Worm (Caenorhabditis elegans) whole organism, young adult: ENCODE results near the gene hadb-1.

ENCODE experiments used
- B0019.2 ChIP-seq: fragments of 200-800 bp; sonication (Bioruptor generic); conservative IDR thresholded peaks from 2 replicates; pipeline ENCODE4 v1.3.6; 2022; ENCODE audit warnings: missing genetic modification reagents, missing genetic modification characterization, missing compliant biosample characterization
- B0035.1 ChIP-seq: sonication (generic microtip); optimal IDR thresholded peaks from 2 replicates; lab custom pipeline; 2016; ENCODE audit warnings: missing genetic modification characterization, mild to moderate bottlenecking, missing compliant biosample characterization, missing genotype, missing genetic modification reagents
- C06A6.2 ChIP-seq: fragments of 200-800 bp; sonication (Bioruptor generic); conservative IDR thresholded peaks from 2 replicates; pipeline ENCODE4 v1.3.6; 2022; ENCODE audit warnings: missing genetic modification characterization, missing compliant biosample characterization
- D2030.7 ChIP-seq: fragments of 200-800 bp; sonication (Bioruptor generic); IDR thresholded peaks from 2 replicates; pipeline ENCODE4 v1.3.6; 2022; ENCODE audit warnings: missing genetic modification reagents, missing genetic modification characterization, missing compliant biosample characterization
- F23B12.7 ChIP-seq: sonication (generic microtip); optimal IDR thresholded peaks from 2 replicates; lab custom pipeline; 2017; ENCODE audit warnings: missing genetic modification characterization, mild to moderate bottlenecking, missing compliant biosample characterization, antibody characterized with exemption, moderate library complexity; ENCODE audit not compliant: insufficient read depth
- F37B4.10 ChIP-seq: fragments of 200-800 bp; sonication (Bioruptor generic); IDR thresholded peaks from 2 replicates; pipeline ENCODE4 v1.3.6; 2022; ENCODE audit warnings: missing genetic modification characterization, missing compliant biosample characterization
- F57A8.1 ChIP-seq: fragments of 200-800 bp; sonication (Bioruptor generic); optimal IDR thresholded peaks from 2 replicates; lab custom pipeline; 2018; ENCODE audit warnings: mild to moderate bottlenecking, missing genetic modification characterization, moderate library complexity, missing compliant biosample characterization
- K11D2.4 ChIP-seq: fragments of 200-800 bp; sonication (Bioruptor generic); IDR thresholded peaks from 2 replicates; pipeline ENCODE4 v1.3.6; 2022; ENCODE audit warnings: missing genetic modification reagents, missing genetic modification characterization, missing compliant biosample characterization
- Y53G8AR.9 ChIP-seq: fragments of 200-800 bp; sonication (Bioruptor generic); conservative IDR thresholded peaks from 2 replicates; pipeline ENCODE4 v1.3.6; 2022; ENCODE audit warnings: missing genetic modification reagents, missing genetic modification characterization, missing compliant biosample characterization
- Y67H2A.10 ChIP-seq: fragments of 200-800 bp; sonication (Bioruptor generic); conservative IDR thresholded peaks from 2 replicates; pipeline ENCODE4 v1.3.6; 2022; ENCODE audit warnings: missing genetic modification reagents, missing genetic modification characterization, missing compliant biosample characterization
- aptf-2 ChIP-seq: fragments of 200-800 bp; sonication (Bioruptor generic); conservative IDR thresholded peaks from 2 replicates; pipeline ENCODE4 v1.3.6; 2022; ENCODE audit warnings: missing genetic modification reagents, missing genetic modification characterization, missing compliant biosample characterization
- atf-7 ChIP-seq: sonication (generic microtip); optimal IDR thresholded peaks from 2 replicates; lab custom pipeline; 2017; ENCODE audit warnings: mild to moderate bottlenecking, missing genetic modification characterization, missing compliant biosample characterization
- attf-6 ChIP-seq: fragments of 200-800 bp; sonication (Bioruptor generic); IDR thresholded peaks from 2 replicates; pipeline ENCODE4 v1.3.6; 2022; ENCODE audit warnings: missing genetic modification reagents, missing genetic modification characterization, missing compliant biosample characterization
- bed-2 ChIP-seq: fragments of 200-800 bp; sonication (Bioruptor generic); IDR thresholded peaks from 2 replicates; pipeline ENCODE4 v1.3.6; 2022; ENCODE audit warnings: missing genetic modification reagents, missing genetic modification characterization, missing compliant biosample characterization
- ccch-3 ChIP-seq: fragments of 200-800 bp; sonication (Bioruptor generic); optimal IDR thresholded peaks from 2 replicates; lab custom pipeline; 2018; ENCODE audit warnings: mild to moderate bottlenecking, missing genetic modification characterization, missing compliant biosample characterization
- ceh-100 ChIP-seq: fragments of 200-800 bp; sonication (Bioruptor generic); IDR thresholded peaks from 2 replicates; pipeline ENCODE4 v1.3.6; 2022; ENCODE audit warnings: missing genetic modification reagents, missing genetic modification characterization, missing compliant biosample characterization
- ceh-58 ChIP-seq: fragments of 200-800 bp; sonication (Bioruptor generic); IDR thresholded peaks from 2 replicates; pipeline ENCODE4 v1.3.6; 2022; ENCODE audit warnings: missing genetic modification characterization, missing compliant biosample characterization
- die-1 ChIP-seq: sonication (generic microtip); optimal IDR thresholded peaks from 2 replicates; lab custom pipeline; 2016; ENCODE audit warnings: missing genotype, mild to moderate bottlenecking, missing genetic modification characterization, missing compliant biosample characterization
- dpff-1 ChIP-seq: sonication (generic microtip); optimal IDR thresholded peaks from 2 replicates; lab custom pipeline; 2017; ENCODE audit warnings: mild to moderate bottlenecking, missing genetic modification characterization, missing compliant biosample characterization
- efl-1 ChIP-seq: fragments of 150-350 bp; optimal IDR thresholded peaks from 2 replicates; lab custom pipeline; 2014; ENCODE audit warnings: missing biosample characterization, missing genetic modification reagents, missing genetic modification characterization
- egl-18 ChIP-seq: fragments of 200-800 bp; sonication (Bioruptor generic); IDR thresholded peaks from 2 replicates; pipeline ENCODE4 v1.3.6; 2022; ENCODE audit warnings: missing genetic modification reagents, missing genetic modification characterization, missing compliant biosample characterization
- egl-44 ChIP-seq: fragments of 200-800 bp; sonication (Bioruptor generic); IDR thresholded peaks from 2 replicates; pipeline ENCODE4 v1.3.6; 2022; ENCODE audit warnings: missing genetic modification reagents, missing genetic modification characterization, missing compliant biosample characterization
- ets-4 ChIP-seq: fragments of 200-800 bp; sonication (Bioruptor generic); optimal IDR thresholded peaks from 2 replicates; lab custom pipeline; 2018; ENCODE audit warnings: mild to moderate bottlenecking, missing genetic modification characterization, missing compliant biosample characterization
- hlh-26 ChIP-seq: fragments of 200-800 bp; sonication (Bioruptor generic); conservative IDR thresholded peaks from 2 replicates; pipeline ENCODE4 v1.3.6; 2022; ENCODE audit warnings: missing genetic modification reagents, missing genetic modification characterization, missing compliant biosample characterization
- hmg-1.2 ChIP-seq: fragments of 200-800 bp; sonication (Bioruptor generic); IDR thresholded peaks from 2 replicates; pipeline ENCODE4 v1.3.6; 2022; ENCODE audit warnings: missing genetic modification reagents, missing genetic modification characterization, missing compliant biosample characterization
- hmg-20 ChIP-seq: fragments of 200-800 bp; sonication (Bioruptor generic); IDR thresholded peaks from 2 replicates; pipeline ENCODE4 v1.3.6; 2022; ENCODE audit warnings: missing genetic modification reagents, missing genetic modification characterization, missing compliant biosample characterization
- hrde-1 ChIP-seq: sonication (generic microtip); optimal IDR thresholded peaks from 2 replicates; lab custom pipeline; 2016; ENCODE audit warnings: missing genetic modification characterization, mild to moderate bottlenecking, missing compliant biosample characterization, moderate library complexity, missing genotype, missing genetic modification reagents, borderline replicate concordance
- let-526 ChIP-seq: fragments of 200-800 bp; sonication (Bioruptor generic); IDR thresholded peaks from 2 replicates; pipeline ENCODE4 v1.3.6; 2022; ENCODE audit warnings: missing genetic modification reagents, missing genetic modification characterization, missing compliant biosample characterization
- lin-40 ChIP-seq: sonication (generic microtip); optimal IDR thresholded peaks from 2 replicates; lab custom pipeline; 2016; ENCODE audit warnings: missing genetic modification characterization, mild to moderate bottlenecking, missing compliant biosample characterization, missing genotype, missing genetic modification reagents
- lir-1 ChIP-seq: fragments of 200-800 bp; sonication (Bioruptor generic); conservative IDR thresholded peaks from 2 replicates; pipeline ENCODE4 v1.3.6; 2022; ENCODE audit warnings: missing genetic modification reagents, missing genetic modification characterization, missing compliant biosample characterization
- lsy-27 ChIP-seq: sonication (generic microtip); optimal IDR thresholded peaks from 2 replicates; lab custom pipeline; 2017; ENCODE audit warnings: missing genetic modification characterization, mild to moderate bottlenecking, missing compliant biosample characterization, antibody characterized with exemption, missing genotype, borderline replicate concordance; ENCODE audit not compliant: insufficient read depth
- madf-10 ChIP-seq: sonication (generic microtip); optimal IDR thresholded peaks from 2 replicates; lab custom pipeline; 2016; ENCODE audit warnings: mild to moderate bottlenecking, missing genetic modification characterization, missing compliant biosample characterization
- madf-8 ChIP-seq: fragments of 200-800 bp; sonication (Bioruptor generic); conservative IDR thresholded peaks from 2 replicates; pipeline ENCODE4 v1.3.6; 2022; ENCODE audit warnings: missing genetic modification reagents, missing genetic modification characterization, missing compliant biosample characterization
- nfya-2 ChIP-seq: fragments of 200-800 bp; sonication (Bioruptor generic); IDR thresholded peaks from 2 replicates; pipeline ENCODE4 v1.3.6; 2022; ENCODE audit warnings: missing genetic modification reagents, missing genetic modification characterization, missing compliant biosample characterization
- nhr-80 ChIP-seq: sonication (generic microtip); optimal IDR thresholded peaks from 2 replicates; lab custom pipeline; 2016; ENCODE audit warnings: missing genetic modification characterization, missing compliant biosample characterization
- nhr-90 ChIP-seq: sonication (generic microtip); optimal IDR thresholded peaks from 2 replicates; lab custom pipeline; 2016; ENCODE audit warnings: missing genotype, mild to moderate bottlenecking, missing genetic modification characterization, missing compliant biosample characterization
- pbrm-1 ChIP-seq: fragments of 200-800 bp; sonication (Bioruptor generic); IDR thresholded peaks from 2 replicates; pipeline ENCODE4 v1.3.6; 2022; ENCODE audit warnings: missing genetic modification reagents, missing genetic modification characterization, missing compliant biosample characterization
- pha-4 ChIP-seq: fragments of 150-350 bp; sonication (generic microtip); optimal IDR thresholded peaks from 2 replicates; lab custom pipeline; 2014; ENCODE audit warnings: missing biosample characterization, missing genetic modification reagents, missing genetic modification characterization
- rcor-1 ChIP-seq: fragments of 200-800 bp; sonication (Bioruptor generic); IDR thresholded peaks from 2 replicates; pipeline ENCODE4 v1.3.6; 2022; ENCODE audit warnings: missing genetic modification reagents, missing genetic modification characterization, missing compliant biosample characterization
- rec-8 ChIP-seq, 2 experiments: sonication (generic microtip); optimal IDR thresholded peaks; 2 replicates each; lab custom pipeline; 2016; ENCODE audit warnings: mild to moderate bottlenecking in 2 of 2, missing genetic modification characterization in 2 of 2, missing genetic modification reagents in 2 of 2, missing genotype in 2 of 2, missing biosample characterization in 1 of 2, missing compliant biosample characterization in 1 of 2, moderate library complexity in 1 of 2
- rpc-1 ChIP-seq, 2 experiments: fragments of 150-350 bp in 1 of 2; sonication (generic microtip) in 1 of 2; optimal IDR thresholded peaks; 2 replicates each; lab custom pipeline; 2014 to 2018; ENCODE audit warnings: missing biosample characterization in 1 of 2, missing genetic modification characterization in 1 of 2, missing genetic modification reagents in 1 of 2, missing genotype in 1 of 2
- sdz-38 ChIP-seq: sonication (generic microtip); optimal IDR thresholded peaks from 2 replicates; lab custom pipeline; 2016; ENCODE audit warnings: missing genotype, missing genetic modification characterization, missing compliant biosample characterization
- snpc-3.4 ChIP-seq: sonication (generic microtip); optimal IDR thresholded peaks from 2 replicates; lab custom pipeline; 2017; ENCODE audit warnings: missing genetic modification characterization, mild to moderate bottlenecking, missing compliant biosample characterization, antibody characterized with exemption, moderate library complexity, missing genotype, missing genetic modification reagents
- snpc-4 ChIP-seq, 5 experiments: fragments of 150-350 bp in 1 of 5; sonication (generic microtip) in 4 of 5; optimal IDR thresholded peaks; 2 replicates each; lab custom pipeline; 2014 to 2018; ENCODE audit warnings: missing genetic modification characterization in 5 of 5, missing biosample characterization in 3 of 5, antibody characterized with exemption in 2 of 5, mild to moderate bottlenecking in 2 of 5, missing compliant biosample characterization in 2 of 5, missing genotype in 2 of 5, moderate library complexity in 2 of 5, missing genetic modification reagents in 1 of 5
- somi-1 ChIP-seq: fragments of 200-800 bp; sonication (Bioruptor generic); optimal IDR thresholded peaks from 2 replicates; lab custom pipeline; 2018; ENCODE audit warnings: mild to moderate bottlenecking, missing genetic modification characterization, missing compliant biosample characterization
- sptf-2 ChIP-seq: fragments of 200-800 bp; sonication (Bioruptor generic); optimal IDR thresholded peaks from 2 replicates; lab custom pipeline; 2018; ENCODE audit warnings: mild to moderate bottlenecking, missing genetic modification characterization, missing compliant biosample characterization
- unc-130 ChIP-seq: sonication (generic microtip); optimal IDR thresholded peaks from 2 replicates; lab custom pipeline; 2016; ENCODE audit warnings: missing genetic modification reagents, missing genetic modification characterization, missing compliant biosample characterization

hadb-1 gene

ce11 chrIII:8652922-8653321, 35.4 kb downstream of the hadb-1 start:
- peak; percentile 52; the same call in 1 of the 2 replicates for TF ChIP-seq K11D2.4 (GFP tag; lab: Robert Waterston, UW)
- TF ChIP-seq egl-18 (GFP tag; lab: Robert Waterston, UW) = no peak
- no peak for TF ChIP-seq F37B4.10 (GFP tag; lab: Robert Waterston, UW)
- TF ChIP-seq C06A6.2 (GFP tag; lab: Robert Waterston, UW) = no peak
- TF ChIP-seq hmg-20 (GFP tag; lab: Robert Waterston, UW) = no peak
- TF ChIP-seq lir-1 (GFP tag; lab: Robert Waterston, UW) = no peak
- no peak for TF ChIP-seq lin-40 (tag; lab: Kevin White, UChicago)
- no peak for TF ChIP-seq madf-8
- TF ChIP-seq nhr-80 (tag; lab: Kevin White, UChicago) = no peak
- TF ChIP-seq madf-10 (tag; lab: Kevin White, UChicago) = no peak
- no peak for TF ChIP-seq atf-7 (tag; lab: Kevin White, UChicago)
- TF ChIP-seq unc-130 (GFP tag; lab: Kevin White, UChicago) = no peak
- no peak for TF ChIP-seq rec-8 (tag; optimal IDR thresholded peaks at IDR 0.05; lab: Kevin White, UChicago)
- TF ChIP-seq Y53G8AR.9 (GFP tag; lab: Robert Waterston, UW) = 0 out of 2 replicates have a peak, but pooled peaks have one; percentile 20
- TF ChIP-seq efl-1 (GFP tag; lab: Kevin White, UChicago) = no peak
- peak; percentile 62 for TF ChIP-seq F23B12.7 (tag; lab: Kevin White, UChicago)
- TF ChIP-seq hlh-26 (GFP tag; lab: Robert Waterston, UW) = no peak
- TF ChIP-seq snpc-4 (GFP tag; optimal IDR thresholded peaks at IDR 0.05; lab: Kevin White, UChicago) = no peak
- no peak for TF ChIP-seq snpc-4 (tag; optimal IDR thresholded peaks at IDR 0.05; lab: Kevin White, UChicago)
- peak; percentile 15 for TF ChIP-seq snpc-3.4 (tag; lab: Kevin White, UChicago)
- TF ChIP-seq Y67H2A.10 = no peak
- TF ChIP-seq aptf-2 (GFP tag; lab: Robert Waterston, UW) = no peak
- no peak for TF ChIP-seq ets-4 (GFP tag; lab: Kevin White, UChicago)
- TF ChIP-seq die-1 = peak; percentile 65
- TF ChIP-seq nhr-90 (tag; lab: Kevin White, UChicago) = peak; percentile 43
- TF ChIP-seq hrde-1 (tag; lab: Kevin White, UChicago) = no peak
- TF ChIP-seq dpff-1 (tag; lab: Kevin White, UChicago) = no peak
- no peak for TF ChIP-seq B0019.2 (GFP tag; lab: Robert Waterston, UW)
- no peak for TF ChIP-seq somi-1 (GFP tag; lab: Kevin White, UChicago)
- TF ChIP-seq lsy-27 (tag; lab: Kevin White, UChicago) = no peak
- peak; percentile 75 for TF ChIP-seq egl-44 (GFP tag; lab: Robert Waterston, UW)
- 0 out of 2 replicates have a peak, but pooled peaks have one; percentile 29 for TF ChIP-seq rcor-1 (GFP tag; lab: Robert Waterston, UW)
- no peak for TF ChIP-seq sptf-2 (GFP tag; lab: Kevin White, UChicago)
- no peak for TF ChIP-seq bed-2 (GFP tag; lab: Robert Waterston, UW)
- no peak for TF ChIP-seq attf-6
- TF ChIP-seq F57A8.1 (GFP tag; lab: Kevin White, UChicago) = no peak
- TF ChIP-seq nfya-2 (GFP tag; lab: Robert Waterston, UW) = no peak
- peak; percentile 69 for TF ChIP-seq rpc-1 (optimal IDR thresholded peaks at IDR 0.05; lab: Kevin White, UChicago)
- peak; percentile 75 for TF ChIP-seq rpc-1 (tag; optimal IDR thresholded peaks at IDR 0.05; lab: Kevin White, UChicago)
- TF ChIP-seq pbrm-1 (GFP tag; lab: Robert Waterston, UW) = peak; percentile 54; the same call in 1 of the 2 replicates
- TF ChIP-seq B0035.1 (tag; lab: Kevin White, UChicago) = no peak
- TF ChIP-seq D2030.7 (GFP tag; lab: Robert Waterston, UW) = 0 out of 2 replicates have a peak, but pooled peaks have one; percentile 11
- TF ChIP-seq sdz-38 (tag; lab: Kevin White, UChicago) = no peak
- TF ChIP-seq pha-4 = no peak
- no peak for TF ChIP-seq ceh-58 (GFP tag; lab: Robert Waterston, UW)
- TF ChIP-seq let-526 = 0 out of 2 replicates have a peak, but pooled peaks have one; percentile 45
- peak; percentile 64 for TF ChIP-seq hmg-1.2 (GFP tag; lab: Robert Waterston, UW)
- no peak for TF ChIP-seq ccch-3 (GFP tag; lab: Kevin White, UChicago)
- TF ChIP-seq ceh-100 (GFP tag; lab: Robert Waterston, UW) = no peak
